Worm (Caenorhabditis elegans) whole organism, L3 larva: ENCODE results near the gene pccb-1.

ENCODE experiments used
- fos-1 ChIP-seq: fragments of 150-350 bp; optimal IDR thresholded peaks from 2 replicates; lab custom pipeline; 2014; ENCODE audit warnings: missing biosample characterization, missing genetic modification characterization
- nhr-23 ChIP-seq: fragments of 150-350 bp; optimal IDR thresholded peaks from 2 replicates; lab custom pipeline; 2014; ENCODE audit warnings: missing biosample characterization, missing genetic modification reagents, missing genetic modification characterization
- pqm-1 ChIP-seq: fragments of 150-350 bp; optimal IDR thresholded peaks from 2 replicates; lab custom pipeline; 2017; ENCODE audit warnings: missing biosample characterization, missing genetic modification characterization, inconsistent platforms

DNA sequence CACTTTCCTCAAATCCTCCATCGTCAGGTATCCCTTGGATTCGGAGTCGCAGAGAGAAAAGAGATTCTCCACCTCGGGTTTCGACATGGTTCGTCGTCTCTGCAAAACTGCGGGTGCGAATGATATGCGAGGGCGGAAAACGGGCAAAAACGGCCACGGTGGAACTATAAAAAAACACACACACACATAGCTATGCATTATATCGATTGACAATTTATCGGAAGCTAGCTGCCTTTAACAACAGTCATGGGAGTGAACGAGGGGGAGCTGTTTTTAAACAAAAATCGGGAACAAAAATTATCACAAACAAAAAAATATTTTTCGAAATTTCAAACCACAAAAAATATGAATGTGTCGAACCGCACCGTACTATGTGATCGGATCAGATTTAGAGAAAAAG is 30.1 kb upstream of the pccb-1 start, which contains the start of gene rsef-1:
- TF ChIP-seq nhr-23 (tag; lab: Kevin White, UChicago), result no peak
- no peak for TF ChIP-seq fos-1 (tag; lab: Kevin White, UChicago)
- no peak for TF ChIP-seq pqm-1
